Worm (Caenorhabditis elegans) whole organism, young adult: ENCODE data around the gene acdh-11.

Source experiments
- C06A6.2 ChIP-seq: fragments of 200-800 bp; sonication (Bioruptor generic); conservative IDR thresholded peaks from 2 replicates; pipeline ENCODE4 v1.3.6; 2022; ENCODE audit warnings: missing genetic modification characterization, missing compliant biosample characterization
- F23B12.7 ChIP-seq: sonication (generic microtip); optimal IDR thresholded peaks from 2 replicates; lab custom pipeline; 2017; ENCODE audit warnings: missing genetic modification characterization, mild to moderate bottlenecking, missing compliant biosample characterization, antibody characterized with exemption, moderate library complexity; ENCODE audit not compliant: insufficient read depth
- F57A8.1 ChIP-seq: fragments of 200-800 bp; sonication (Bioruptor generic); optimal IDR thresholded peaks from 2 replicates; lab custom pipeline; 2018; ENCODE audit warnings: mild to moderate bottlenecking, missing genetic modification characterization, moderate library complexity, missing compliant biosample characterization
- ama-1 ChIP-seq, 3 experiments: fragments of 150-350 bp in 1 of 3; sonication (generic microtip) in 2 of 3; optimal IDR thresholded peaks; 2 replicates each; lab custom pipeline; 2014 to 2018; ENCODE audit warnings: missing biosample characterization in 2 of 3, missing genetic modification characterization in 2 of 3, missing genetic modification reagents in 2 of 3
- attf-5 ChIP-seq: fragments of 200-800 bp; sonication (Bioruptor generic); optimal IDR thresholded peaks from 2 replicates; lab custom pipeline; 2018; ENCODE audit warnings: mild to moderate bottlenecking, missing genetic modification characterization, missing compliant biosample characterization
- ceh-27 ChIP-seq: fragments of 200-800 bp; sonication (Bioruptor generic); optimal IDR thresholded peaks from 2 replicates; lab custom pipeline; 2018; ENCODE audit warnings: mild to moderate bottlenecking, missing genetic modification characterization, moderate library complexity, missing compliant biosample characterization
- chd-7 ChIP-seq: sonication (generic microtip); optimal IDR thresholded peaks from 2 replicates; lab custom pipeline; 2016; ENCODE audit warnings: mild to moderate bottlenecking, missing genetic modification characterization, moderate library complexity, missing compliant biosample characterization
- dpff-1 ChIP-seq: sonication (generic microtip); optimal IDR thresholded peaks from 2 replicates; lab custom pipeline; 2017; ENCODE audit warnings: mild to moderate bottlenecking, missing genetic modification characterization, missing compliant biosample characterization
- hlh-12 ChIP-seq: sonication (generic microtip); optimal IDR thresholded peaks from 2 replicates; lab custom pipeline; 2016; ENCODE audit warnings: missing genetic modification characterization, missing compliant biosample characterization
- hmg-20 ChIP-seq: fragments of 200-800 bp; sonication (Bioruptor generic); IDR thresholded peaks from 2 replicates; pipeline ENCODE4 v1.3.6; 2022; ENCODE audit warnings: missing genetic modification reagents, missing genetic modification characterization, missing compliant biosample characterization
- lin-54 ChIP-seq: fragments of 200-800 bp; sonication (Bioruptor generic); optimal IDR thresholded peaks from 2 replicates; lab custom pipeline; 2018; ENCODE audit warnings: mild to moderate bottlenecking, missing genetic modification characterization, missing compliant biosample characterization
- nfya-2 ChIP-seq: fragments of 200-800 bp; sonication (Bioruptor generic); IDR thresholded peaks from 2 replicates; pipeline ENCODE4 v1.3.6; 2022; ENCODE audit warnings: missing genetic modification reagents, missing genetic modification characterization, missing compliant biosample characterization
- nhr-90 ChIP-seq: sonication (generic microtip); optimal IDR thresholded peaks from 2 replicates; lab custom pipeline; 2016; ENCODE audit warnings: missing genotype, mild to moderate bottlenecking, missing genetic modification characterization, missing compliant biosample characterization

- TF ChIP-seq C06A6.2 (GFP tag; lab: Robert Waterston, UW) (no peak), ceh-27 (no peak), nfya-2 (no peak), nhr-90 (peak; percentile 26), F57A8.1 (GFP tag; lab: Kevin White, UChicago) (no peak), lin-54 (GFP tag; lab: Kevin White, UChicago) (no peak), dpff-1 (tag; lab: Kevin White, UChicago) (no peak), F23B12.7 (tag; lab: Kevin White, UChicago) (no peak), hlh-12 (tag; lab: Kevin White, UChicago) (no peak), attf-5 (GFP tag; lab: Kevin White, UChicago) (no peak), ama-1 (optimal IDR thresholded peaks at IDR 0.05; lab: Kevin White, UChicago) (no peak), ama-1 (GFP tag; optimal IDR thresholded peaks at IDR 0.05; lab: Kevin White, UChicago) (no peak), chd-7 (tag; lab: Kevin White, UChicago) (no peak), hmg-20 (GFP tag; lab: Robert Waterston, UW) (no peak)
Measured at ce11 chrIII:10537558-10537957, 28.5 kb upstream of the acdh-11 start.
